Worm (Caenorhabditis elegans) whole organism, late embryonic: ENCODE results near the gene F13H8.11.

Experiments used
- T23F11.4 ChIP-seq: fragments of 200-800 bp; sonication (Bioruptor generic); optimal IDR thresholded peaks from 2 replicates; lab custom pipeline; 2018; ENCODE audit warnings: mild to moderate bottlenecking, missing genetic modification characterization, missing compliant biosample characterization
- ama-1 ChIP-seq: fragments of 150-350 bp; optimal IDR thresholded peaks from 2 replicates; lab custom pipeline; 2014
- ceh-14 ChIP-seq: sonication (generic microtip); optimal IDR thresholded peaks from 2 replicates; lab custom pipeline; 2016; ENCODE audit warnings: missing genotype, missing genetic modification characterization, missing compliant biosample characterization
- ceh-18 ChIP-seq: sonication (generic microtip); optimal IDR thresholded peaks from 2 replicates; lab custom pipeline; 2016; ENCODE audit warnings: missing genetic modification characterization, missing compliant biosample characterization
- ceh-24 ChIP-seq: sonication (generic microtip); optimal IDR thresholded peaks from 2 replicates; lab custom pipeline; 2016; ENCODE audit warnings: mild to moderate bottlenecking, missing genetic modification characterization, missing compliant biosample characterization
- ceh-6 ChIP-seq: fragments of 200-800 bp; sonication (Bioruptor generic); optimal IDR thresholded peaks from 2 replicates; lab custom pipeline; 2018; ENCODE audit warnings: mild to moderate bottlenecking, missing genetic modification characterization, missing compliant biosample characterization
- ceh-9 ChIP-seq: sonication (generic microtip); optimal IDR thresholded peaks from 2 replicates; lab custom pipeline; 2016; ENCODE audit warnings: mild to moderate bottlenecking, missing genetic modification characterization, inconsistent platforms, missing compliant biosample characterization
- fkh-10 ChIP-seq: fragments of 150-350 bp; optimal IDR thresholded peaks from 2 replicates; lab custom pipeline; 2014; ENCODE audit warnings: missing biosample characterization, missing genetic modification reagents, missing genetic modification characterization
- gmeb-2 ChIP-seq: sonication (generic microtip); optimal IDR thresholded peaks from 2 replicates; lab custom pipeline; 2016; ENCODE audit warnings: missing genetic modification characterization, inconsistent platforms, missing compliant biosample characterization
- mec-3 ChIP-seq: sonication (generic microtip); optimal IDR thresholded peaks from 2 replicates; lab custom pipeline; 2016; ENCODE audit warnings: borderline replicate concordance, missing genetic modification characterization, missing compliant biosample characterization
- nhr-11 ChIP-seq: fragments of 150-350 bp; optimal IDR thresholded peaks from 2 replicates; lab custom pipeline; 2014; ENCODE audit warnings: missing biosample characterization, missing genetic modification characterization

DNA sequence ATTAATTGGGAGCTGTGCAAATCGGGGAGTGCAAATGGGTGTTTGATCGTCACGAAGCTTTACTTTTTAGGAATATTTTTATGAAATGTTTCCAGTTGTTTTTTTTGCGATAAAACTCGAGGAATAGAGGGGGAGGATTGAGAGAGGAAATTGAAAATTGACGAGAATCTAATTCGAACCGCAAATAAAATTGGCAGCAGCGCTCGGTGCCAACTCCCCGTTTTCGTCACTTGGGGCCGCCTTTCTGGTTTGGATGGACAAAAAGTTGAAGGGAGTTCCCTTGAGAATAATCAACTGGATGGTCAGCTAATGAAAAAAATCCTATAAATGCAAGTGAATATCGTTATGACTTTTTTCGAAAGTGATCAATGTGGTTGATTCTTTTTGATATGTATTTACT is 29.7 kb downstream of the F13H8.11 start:
- TF ChIP-seq ama-1 (lab: Kevin White, UChicago): no peak
- TF ChIP-seq ceh-24: no peak
- TF ChIP-seq ceh-9 (tag; lab: Kevin White, UChicago): no peak
- no peak for TF ChIP-seq fkh-10
- TF ChIP-seq mec-3: no peak
- no peak for TF ChIP-seq ceh-18 (tag; lab: Kevin White, UChicago)
- TF ChIP-seq ceh-6: no peak
- TF ChIP-seq T23F11.4 (GFP tag; lab: Kevin White, UChicago): no peak
- no peak for TF ChIP-seq nhr-11 (tag; lab: Kevin White, UChicago)
- no peak for TF ChIP-seq gmeb-2 (tag; lab: Kevin White, UChicago)
- no peak for TF ChIP-seq ceh-14 (tag; lab: Kevin White, UChicago)
